Worm (Caenorhabditis elegans) whole organism, L4/young adult: ENCODE results near the gene T07D4.5.

ENCODE experiments used
- W03F9.2 ChIP-seq: fragments of 150-350 bp; optimal IDR thresholded peaks from 2 replicates; lab custom pipeline; 2014; ENCODE audit warnings: missing biosample characterization, missing genetic modification characterization
- dao-5 ChIP-seq: sonication (generic microtip); optimal IDR thresholded peaks from 2 replicates; lab custom pipeline; 2016; ENCODE audit warnings: missing genotype, missing genetic modification characterization, moderate library complexity, missing compliant biosample characterization
- him-1 ChIP-seq: sonication (generic microtip); optimal IDR thresholded peaks from 2 replicates; lab custom pipeline; 2016; ENCODE audit warnings: missing genotype, missing genetic modification reagents, missing genetic modification characterization, missing compliant biosample characterization

The T07D4.5 gene

ce11 chrII:8845932-8846331, 38.2 kb downstream of the T07D4.5 start:
- TF ChIP-seq dao-5 (tag; lab: Kevin White, UChicago) (no peak), him-1 (tag; lab: Kevin White, UChicago) (no peak), W03F9.2 (no peak)

- TF ChIP-seq him-1 (tag; lab: Kevin White, UChicago) (no peak), W03F9.2 (no peak), dao-5 (tag; lab: Kevin White, UChicago) (no peak)
Measured at ce11 chrII:8845298-8845697, 38.8 kb downstream of the T07D4.5 start, which contains the start of gene agxt-1. agxt-1 (plus strand) TSS chrII:8845598.

- TF ChIP-seq dao-5 (tag; lab: Kevin White, UChicago) (no peak), him-1 (tag; lab: Kevin White, UChicago) (no peak), W03F9.2 (no peak)
Measured at ce11 chrII:8844465-8845126, 39.5 kb downstream of the T07D4.5 start, which contains the start of gene F46C5.6. F46C5.6 (minus strand) TSS chrII:8844515.

- TF ChIP-seq dao-5 (tag; lab: Kevin White, UChicago) (no peak), W03F9.2 (no peak), him-1 (tag; lab: Kevin White, UChicago) (no peak)
Measured at ce11 chrII:8839025-8839424, 45.1 kb downstream of the T07D4.5 start, which contains the start of gene F46C5.7. F46C5.7 (plus strand) TSS chrII:8839325.

ce11 chrII:8835857-8836256, 48.3 kb downstream of the T07D4.5 start, which contains the start of gene F46C5.4:
F46C5.4 (plus strand) TSS chrII:8836078.
- TF ChIP-seq W03F9.2 (no peak), dao-5 (tag; lab: Kevin White, UChicago) (no peak), him-1 (tag; lab: Kevin White, UChicago) (no peak)
